Worm (Caenorhabditis elegans): Measurements from ENCODE around the gene Y57G11C.42.

The Y57G11C.42 gene

DNA sequence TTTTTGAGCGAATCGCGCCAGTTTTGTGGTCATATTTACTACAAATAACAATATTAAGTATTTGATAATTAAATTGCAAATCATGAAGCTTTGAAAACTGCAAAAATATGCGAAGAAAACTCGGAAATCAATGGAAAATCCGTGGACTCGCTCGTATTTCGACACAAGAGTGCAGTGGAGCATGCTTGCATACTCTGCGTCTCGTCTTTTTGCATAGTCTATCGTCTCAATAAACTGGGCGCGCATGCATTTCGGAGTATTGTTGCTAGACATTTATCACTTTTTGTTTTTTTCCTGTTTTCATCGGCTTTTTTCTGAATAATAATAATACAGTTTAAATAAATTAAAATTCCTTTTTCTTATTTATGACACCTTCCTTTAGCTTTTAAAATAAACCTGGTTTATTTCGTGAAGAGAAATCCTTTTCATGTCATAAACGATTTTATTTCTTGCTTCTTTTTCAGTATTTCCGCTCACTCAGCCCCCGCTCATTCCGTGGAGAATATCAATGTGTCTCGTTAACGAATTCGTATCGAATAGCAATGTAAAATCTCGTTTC is 39.4 kb downstream of the Y57G11C.42 start, which contains the start of the genes mrps-7 and Y57G11C.3 (continued):
- TF ChIP-seq nhr-11 (tag; optimal IDR thresholded peaks at IDR 0.05) (peak; percentile 84), arid-1 (GFP tag; conservative IDR thresholded peaks at IDR 0.05) (peak; percentile 61; the same call in 1 of the 2 replicates), sdz-12 (GFP tag; optimal IDR thresholded peaks at IDR 0.05) (no peak), saeg-2 (GFP tag; IDR thresholded peaks at IDR 0.05) (no peak), Y75B8A.6 (GFP tag; IDR thresholded peaks at IDR 0.05) (no peak), nhr-42 (GFP tag; IDR thresholded peaks at IDR 0.05) (0 out of 2 replicates have a peak, but pooled peaks have one; percentile 44), lin-39 (tag; optimal IDR thresholded peaks at IDR 0.05) (no peak), snpc-4 (tag; optimal IDR thresholded peaks at IDR 0.05) (peak; percentile 38), unc-130 (GFP tag; optimal IDR thresholded peaks at IDR 0.05) (peak; percentile 27), ctbp-1 (GFP tag; IDR thresholded peaks at IDR 0.05) (0 out of 2 replicates have a peak, but pooled peaks have one; percentile 52), vab-7 (GFP tag; IDR thresholded peaks at IDR 0.05) (no peak), hif-1 (tag; optimal IDR thresholded peaks at IDR 0.05) (peak in 1 of 2 experiments; percentile 73), tag-97 (GFP tag; IDR thresholded peaks at IDR 0.05) (no peak), nhr-6 (tag; optimal IDR thresholded peaks at IDR 0.05) (peak; percentile 94), hlh-30 (tag; optimal IDR thresholded peaks at IDR 0.05; ENCODE audit: insufficient read depth) (peak; percentile 90), daf-16 (GFP tag; optimal IDR thresholded peaks at IDR 0.05) (peak; percentile 1 to 39), daf-16 (tag; optimal IDR thresholded peaks at IDR 0.05) (peak; percentile 49), ceh-32 (tag; optimal IDR thresholded peaks at IDR 0.05; ENCODE audit: poor library complexity) (no peak), madf-5 (GFP tag; IDR thresholded peaks at IDR 0.05) (no peak), fos-1 (tag; optimal IDR thresholded peaks at IDR 0.05) (no peak), lsy-2 (tag; optimal IDR thresholded peaks at IDR 0.05) (peak; percentile 67 to 95), hmg-1.1 (GFP tag; IDR thresholded peaks at IDR 0.05) (peak; percentile 95), rbr-2 (tag; optimal IDR thresholded peaks at IDR 0.05) (peak; percentile 85), spr-3 (GFP tag; optimal IDR thresholded peaks at IDR 0.05) (peak; percentile 55), F49E8.2 (tag; optimal IDR thresholded peaks at IDR 0.05; ENCODE audit: borderline replicate concordance) (no peak), dmd-8 (GFP tag; IDR thresholded peaks at IDR 0.05) (no peak), lir-3 (tag; optimal IDR thresholded peaks at IDR 0.05) (no peak), mes-2 (tag; optimal IDR thresholded peaks at IDR 0.05; ENCODE audit: poor library complexity, severe bottlenecking) (peak; percentile 93), hlh-11 (tag; optimal IDR thresholded peaks at IDR 0.05) (peak; percentile 76), fkh-10 (GFP tag; optimal IDR thresholded peaks at IDR 0.05) (peak; percentile 82), mep-1 (tag; optimal IDR thresholded peaks at IDR 0.05) (peak; percentile 91), mdt-29 (GFP tag; IDR thresholded peaks at IDR 0.05) (no peak), lin-13 (GFP tag; optimal IDR thresholded peaks at IDR 0.05) (peak; percentile 76)

ce11 chrIV:14769218-14769835 is 41.0 kb downstream of the Y57G11C.42 start, which contains the start of gene Y57G11C.43:
Gene Y57G11C.43 (plus strand): TSS chrIV:14769441.
- TF ChIP-seq dve-1 (tag; optimal IDR thresholded peaks at IDR 0.05; ENCODE audit: insufficient read depth) (peak; percentile 14), nhr-10 (tag; optimal IDR thresholded peaks at IDR 0.05) (no peak), snpc-1.2 (GFP tag; IDR thresholded peaks at IDR 0.05) (peak; percentile 83), lin-38 (GFP tag; IDR thresholded peaks at IDR 0.05) (peak; percentile 66), F44E2.7 (GFP tag; IDR thresholded peaks at IDR 0.05) (no peak), lsy-2 (tag; optimal IDR thresholded peaks at IDR 0.05) (no peak), aha-1 (tag) (peak; percentile 66), dmd-9 (GFP tag; IDR thresholded peaks at IDR 0.05) (no peak), nhr-28 (tag; optimal IDR thresholded peaks at IDR 0.05) (no peak), pha-4 (GFP tag; IDR thresholded peaks at IDR 0.05) (peak; percentile 21; the same call in 1 of the 2 replicates), pha-4 (tag; optimal IDR thresholded peaks at IDR 0.05) (no peak), mes-2 (tag; optimal IDR thresholded peaks at IDR 0.05; ENCODE audit: poor library complexity, severe bottlenecking) (peak; percentile 27), ZK337.2 (GFP tag; IDR thresholded peaks at IDR 0.05) (no peak), lir-3 (tag; optimal IDR thresholded peaks at IDR 0.05) (no peak), hlh-11 (tag; optimal IDR thresholded peaks at IDR 0.05) (no peak), ama-1 (optimal IDR thresholded peaks at IDR 0.05) (peak; percentile 7), nhr-102 (tag; optimal IDR thresholded peaks at IDR 0.05) (no peak), sdz-12 (GFP tag; optimal IDR thresholded peaks at IDR 0.05) (no peak), hif-1 (tag; optimal IDR thresholded peaks at IDR 0.05) (no peak), rbr-2 (tag; optimal IDR thresholded peaks at IDR 0.05) (no peak), lin-1 (GFP tag; IDR thresholded peaks at IDR 0.05) (no peak), T26A8.4 (GFP tag; IDR thresholded peaks at IDR 0.05) (no peak), dmd-6 (GFP tag; IDR thresholded peaks at IDR 0.05) (no peak)

Measured in whole organism, L4 larva.